Worm (Caenorhabditis elegans): ENCODE data around the gene unc-53.

Gene unc-53

DNA sequence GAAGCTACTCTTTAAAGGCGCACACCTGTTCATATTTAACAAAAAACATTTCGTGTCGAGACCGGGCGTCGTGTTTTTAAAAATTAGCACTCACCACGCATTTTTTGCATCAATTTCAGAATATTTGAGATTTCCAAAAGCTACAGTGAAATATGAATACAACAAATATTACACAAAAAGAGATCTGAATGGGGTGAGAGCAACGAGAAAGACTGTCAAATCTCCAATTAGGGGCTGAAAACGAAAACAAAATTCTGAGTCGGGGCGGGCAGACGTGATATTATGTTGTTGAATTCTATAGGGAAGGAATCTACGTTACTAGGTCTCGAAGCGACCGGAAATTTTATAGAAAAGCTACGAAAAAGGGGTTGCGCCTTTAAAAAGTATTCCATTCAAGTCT is 14.4 kb upstream of the unc-53 start, which contains the start of gene C09H10.5:
TSS of gene C09H10.5 (minus strand) at position 101 of the 400 bp plus-strand sequence.
- no peak for TF ChIP-seq tbx-2 (tag; optimal IDR thresholded peaks at IDR 0.05)
- TF ChIP-seq swsn-7 (tag; optimal IDR thresholded peaks at IDR 0.05): no peak
- TF ChIP-seq ceh-82 (tag; optimal IDR thresholded peaks at IDR 0.05): no peak
- TF ChIP-seq C16A3.4 (tag; optimal IDR thresholded peaks at IDR 0.05): no peak
- no peak for TF ChIP-seq elt-3 (tag; optimal IDR thresholded peaks at IDR 0.05)
- no peak for TF ChIP-seq skn-1 (tag; optimal IDR thresholded peaks at IDR 0.05)
- no peak for TF ChIP-seq isw-1 (GFP tag; IDR thresholded peaks at IDR 0.05)
- TF ChIP-seq efl-3 (GFP tag; optimal IDR thresholded peaks at IDR 0.05): no peak
- TF ChIP-seq fos-1 (tag; optimal IDR thresholded peaks at IDR 0.05): no peak
- no peak for TF ChIP-seq unc-98 (GFP tag; IDR thresholded peaks at IDR 0.05)
- no peak for TF ChIP-seq elt-2 (tag; optimal IDR thresholded peaks at IDR 0.05)
- no peak for TF ChIP-seq alr-1 (tag; optimal IDR thresholded peaks at IDR 0.05; ENCODE audit: borderline replicate concordance)
- no peak for TF ChIP-seq nhr-77 (tag; optimal IDR thresholded peaks at IDR 0.05)
- no peak for TF ChIP-seq pqm-1 (tag; optimal IDR thresholded peaks at IDR 0.05)
- TF ChIP-seq snu-23 (GFP tag; optimal IDR thresholded peaks at IDR 0.05): no peak
- TF ChIP-seq nhr-11 (tag; optimal IDR thresholded peaks at IDR 0.05): no peak

ce11 chrII:11103052-11103451 is 13.8 kb upstream of the unc-53 start:
- TF ChIP-seq Y116A8C.19 (tag; optimal IDR thresholded peaks at IDR 0.05; ENCODE audit: borderline replicate concordance) (no peak), ets-5 (GFP tag; IDR thresholded peaks at IDR 0.05) (no peak), tbx-2 (tag; optimal IDR thresholded peaks at IDR 0.05) (peak; percentile 22), zag-1 (tag; optimal IDR thresholded peaks at IDR 0.05) (no peak), egl-27 (tag; optimal IDR thresholded peaks at IDR 0.05) (no peak), lin-35 (GFP tag; optimal IDR thresholded peaks at IDR 0.05) (peak; percentile 74 to 85), hlh-4 (tag; optimal IDR thresholded peaks at IDR 0.05) (no peak), ceh-90 (tag; optimal IDR thresholded peaks at IDR 0.05) (no peak), pax-3 (tag; optimal IDR thresholded peaks at IDR 0.05) (peak; percentile 23), unc-130 (tag; optimal IDR thresholded peaks at IDR 0.05) (peak; percentile 75), nhr-47 (tag; optimal IDR thresholded peaks at IDR 0.05) (peak; percentile 51), skn-1 (tag; optimal IDR thresholded peaks at IDR 0.05) (peak; percentile 78), nhr-12 (tag; optimal IDR thresholded peaks at IDR 0.05) (no peak), nhr-19 (GFP tag; conservative IDR thresholded peaks at IDR 0.05) (peak; percentile 6; the same call in 1 of the 2 replicates), lin-15B (tag; optimal IDR thresholded peaks at IDR 0.05) (peak; percentile 10), nhr-71 (tag; optimal IDR thresholded peaks at IDR 0.05) (peak; percentile 71), xbp-1 (tag; optimal IDR thresholded peaks at IDR 0.05) (peak; percentile 17), nhr-90 (tag; optimal IDR thresholded peaks at IDR 0.05; ENCODE audit: poor library complexity) (peak; percentile 32), snu-23 (GFP tag; optimal IDR thresholded peaks at IDR 0.05) (peak; percentile 70), lin-14 (GFP tag; optimal IDR thresholded peaks at IDR 0.05) (peak; percentile 94), nhr-20 (tag; optimal IDR thresholded peaks at IDR 0.05) (peak; percentile 68), efl-1 (optimal IDR thresholded peaks at IDR 0.05) (peak; percentile 73 to 74), efl-1 (GFP tag; optimal IDR thresholded peaks at IDR 0.05 in 1 of 2) (peak; percentile 71 to 94), lsy-2 (tag; optimal IDR thresholded peaks at IDR 0.05) (peak; percentile 67 to 88), aly-2 (tag; optimal IDR thresholded peaks at IDR 0.05) (no peak), C16A3.4 (tag; optimal IDR thresholded peaks at IDR 0.05) (peak; percentile 72), nhr-76 (tag; optimal IDR thresholded peaks at IDR 0.05) (no peak), F16B12.6 (tag; optimal IDR thresholded peaks at IDR 0.05) (peak; percentile 37), elt-3 (tag; optimal IDR thresholded peaks at IDR 0.05) (peak in 2 of 6 experiments; percentile 10 to 39), mep-1 (tag; optimal IDR thresholded peaks at IDR 0.05) (peak; percentile 82), blmp-1 (tag; optimal IDR thresholded peaks at IDR 0.05) (peak; percentile 78), ceh-82 (tag; optimal IDR thresholded peaks at IDR 0.05) (peak in 2 of 3 experiments; percentile 9 to 73), fkh-8 (tag; optimal IDR thresholded peaks at IDR 0.05) (peak; percentile 53), mdl-1 (tag; optimal IDR thresholded peaks at IDR 0.05) (peak in 1 of 2 experiments; percentile 51), lin-13 (GFP tag; optimal IDR thresholded peaks at IDR 0.05) (peak; percentile 55), dpl-1 (GFP tag; optimal IDR thresholded peaks at IDR 0.05) (peak; percentile 58 to 80 (median 73)), rnt-1 (tag; optimal IDR thresholded peaks at IDR 0.05) (peak; percentile 66), unc-86 (tag; optimal IDR thresholded peaks at IDR 0.05) (peak; percentile 19), isw-1 (GFP tag; IDR thresholded peaks at IDR 0.05) (peak; percentile 26), nhr-85 (tag) (peak; percentile 80), swsn-7 (tag; optimal IDR thresholded peaks at IDR 0.05) (peak; percentile 38), nhr-77 (tag; optimal IDR thresholded peaks at IDR 0.05) (peak; percentile 32)
